Worm (Caenorhabditis elegans): ENCODE data around the gene mtrr-1.

DNA sequence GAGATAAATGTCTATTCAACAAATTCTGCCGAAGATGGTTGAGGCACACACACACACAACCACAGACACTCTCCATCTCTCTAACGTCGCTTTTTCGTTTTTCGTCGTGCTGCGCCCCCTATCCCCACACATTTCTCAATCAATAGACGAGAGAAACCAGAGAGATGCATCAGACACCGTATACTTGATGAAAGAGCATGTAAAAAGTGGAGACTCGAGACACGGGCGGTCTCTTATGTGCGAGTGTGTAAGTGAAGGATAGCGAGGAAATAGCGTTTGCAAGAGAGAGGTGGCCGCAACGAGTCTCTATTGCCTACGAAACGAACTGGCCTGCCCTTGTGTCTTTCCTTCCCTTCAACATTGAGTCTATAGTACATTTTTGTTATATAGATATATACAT is 3.0 kb upstream of the mtrr-1 start:
- TF ChIP-seq elt-3 (tag; optimal IDR thresholded peaks at IDR 0.05) (peak in 4 of 6 experiments; percentile 48 to 78 (median 58)), elt-2 (tag; optimal IDR thresholded peaks at IDR 0.05) (peak; percentile 77), nhr-90 (tag; optimal IDR thresholded peaks at IDR 0.05; ENCODE audit: poor library complexity) (peak; percentile 84), ztf-11 (tag; optimal IDR thresholded peaks at IDR 0.05) (peak in 1 of 2 experiments; percentile 73), egl-27 (tag; optimal IDR thresholded peaks at IDR 0.05) (peak; percentile 50 to 59), blmp-1 (tag; optimal IDR thresholded peaks at IDR 0.05) (peak; percentile 75), lin-13 (GFP tag; optimal IDR thresholded peaks at IDR 0.05) (peak; percentile 85), fkh-4 (tag; optimal IDR thresholded peaks at IDR 0.05; ENCODE audit: borderline replicate concordance) (no peak), aha-1 (tag; optimal IDR thresholded peaks at IDR 0.05) (peak; percentile 9)

Data from whole organism, L1 larva.